Fruit fly (Drosophila melanogaster): ENCODE results near the gene CG4617.
A peak's percentile ranks its signal among the peaks of the same experiment; 100 is the strongest.

CG4617 gene

DNA sequence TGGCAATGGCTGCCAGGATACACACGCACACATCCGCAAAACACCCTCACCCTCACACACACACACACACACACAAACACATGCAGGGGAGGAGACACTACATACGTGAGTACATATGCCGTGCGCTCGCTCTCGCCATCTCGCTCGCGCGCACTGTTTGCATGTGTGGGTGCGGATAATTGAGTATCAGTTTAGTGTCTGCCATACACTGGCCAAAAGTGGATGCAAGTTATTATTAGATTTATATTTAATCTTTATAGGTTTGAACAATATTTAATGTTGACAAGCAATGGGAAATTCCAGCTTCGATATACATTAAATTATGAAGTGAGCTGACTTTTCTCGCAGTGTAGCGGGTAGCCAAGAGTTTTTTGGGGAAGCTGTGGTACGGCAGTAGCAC lies 13.4 kb upstream of the CG4617 start (continued):
- no peak for TF ChIP-seq dati (GFP tag; IDR thresholded peaks at IDR 0.05)
- TF ChIP-seq slp2 (GFP tag; optimal IDR thresholded peaks at IDR 0.05) = no peak
- TF ChIP-seq CG16813 (GFP tag; IDR thresholded peaks at IDR 0.05; ENCODE audit: partially characterized antibody) = no peak
- TF ChIP-seq fu2 (GFP tag; optimal IDR thresholded peaks at IDR 0.05) = no peak
- TF ChIP-seq tgo (GFP tag; IDR thresholded peaks at IDR 0.05) = peak; percentile 43; the same call in 1 of the 3 replicates
- no peak for TF ChIP-seq btn (GFP tag; optimal IDR thresholded peaks at IDR 0.05)
- peak; percentile 61 for TF ChIP-seq CG17385 (GFP tag; optimal IDR thresholded peaks at IDR 0.05)
- 0 out of 2 replicates have a peak, but pooled peaks have one; percentile 11 for TF ChIP-seq CG4360 (GFP tag; IDR thresholded peaks at IDR 0.05)
- TF ChIP-seq hbn (GFP tag; IDR thresholded peaks at IDR 0.05; ENCODE audit: partially characterized antibody) = no peak
- TF ChIP-seq CG34422 (GFP tag; IDR thresholded peaks at IDR 0.05) = peak; percentile 49; the same call in 1 of the 3 replicates
- TF ChIP-seq mirr (GFP tag; optimal IDR thresholded peaks at IDR 0.05) = peak; percentile 11
- TF ChIP-seq row (GFP tag; IDR thresholded peaks at IDR 0.05) = peak; percentile 69
- peak; percentile 64 for TF ChIP-seq D19A (tag; optimal IDR thresholded peaks at IDR 0.05)
- no peak for TF ChIP-seq h (optimal IDR thresholded peaks at IDR 0.05)
- TF ChIP-seq Lim3 (GFP tag; IDR thresholded peaks at IDR 0.05) = no peak
- peak; percentile 50; the same call in 1 of the 2 replicates for TF ChIP-seq Nf-YA (GFP tag; IDR thresholded peaks at IDR 0.05)
- 0 out of 2 replicates have a peak, but pooled peaks have one; percentile 38 for TF ChIP-seq stc (GFP tag; IDR thresholded peaks at IDR 0.05)
- peak; percentile 33 for TF ChIP-seq chn (GFP tag; optimal IDR thresholded peaks at IDR 0.05)
- TF ChIP-seq CG10366 (GFP tag; IDR thresholded peaks at IDR 0.05) = peak; percentile 49
- TF ChIP-seq corto (GFP tag; optimal IDR thresholded peaks at IDR 0.05) = no peak
- peak; percentile 40 for TF ChIP-seq CG4707 (GFP tag; optimal IDR thresholded peaks at IDR 0.05)
- TF ChIP-seq CG17802 (tag; optimal IDR thresholded peaks at IDR 0.05) = peak; percentile 14
- peak; percentile 7 for TF ChIP-seq Mes4 (GFP tag; optimal IDR thresholded peaks at IDR 0.05)
- TF ChIP-seq cwo (GFP tag; optimal IDR thresholded peaks at IDR 0.05) = peak; percentile 50
- TF ChIP-seq CG32532 (GFP tag; IDR thresholded peaks at IDR 0.05) = peak; percentile 52; the same call in 1 of the 2 replicates
- TF ChIP-seq CG11504 (tag; optimal IDR thresholded peaks at IDR 0.05) = peak; percentile 73
- TF ChIP-seq schlank (tag; optimal IDR thresholded peaks at IDR 0.05) = peak; percentile 23
- no peak for TF ChIP-seq sna (GFP tag; IDR thresholded peaks at IDR 0.05; ENCODE audit: partially characterized antibody)
- no peak for TF ChIP-seq nerfin-2 (GFP tag; IDR thresholded peaks at IDR 0.05; ENCODE audit: partially characterized antibody)
- no peak for TF ChIP-seq Atf-2 (GFP tag; optimal IDR thresholded peaks at IDR 0.05)
- TF ChIP-seq CG18262 (tag; optimal IDR thresholded peaks at IDR 0.05) = peak; percentile 74
- peak; percentile 63 for TF ChIP-seq CG6854 (GFP tag; optimal IDR thresholded peaks at IDR 0.05)
- TF ChIP-seq jing (GFP tag; optimal IDR thresholded peaks at IDR 0.05) = no peak
- peak; percentile 24 for TF ChIP-seq Hr3 (GFP tag; optimal IDR thresholded peaks at IDR 0.05)
- peak; percentile 54 for TF ChIP-seq bcd (GFP tag; optimal IDR thresholded peaks at IDR 0.05)
- 0 out of 3 replicates have a peak, but pooled peaks have one; percentile 48 for TF ChIP-seq ase (GFP tag; IDR thresholded peaks at IDR 0.05)
- 0 out of 2 replicates have a peak, but pooled peaks have one; percentile 33 for TF ChIP-seq CG10321 (GFP tag; IDR thresholded peaks at IDR 0.05)
- TF ChIP-seq trh (GFP tag; optimal IDR thresholded peaks at IDR 0.05) = no peak
- peak; percentile 43 for TF ChIP-seq ewg (GFP tag; optimal IDR thresholded peaks at IDR 0.05)
- peak; percentile 86 for TF ChIP-seq zen (tag; optimal IDR thresholded peaks at IDR 0.05)
- peak; percentile 28 for TF ChIP-seq CG9437 (GFP tag; optimal IDR thresholded peaks at IDR 0.05)
- 0 out of 2 replicates have a peak, but pooled peaks have one; percentile 12 for TF ChIP-seq NFAT (GFP tag; IDR thresholded peaks at IDR 0.05)
- TF ChIP-seq CG6272 (GFP tag; IDR thresholded peaks at IDR 0.05) = 0 out of 2 replicates have a peak, but pooled peaks have one; percentile 7
- TF ChIP-seq HLH4C (GFP tag; IDR thresholded peaks at IDR 0.05; ENCODE audit: partially characterized antibody) = no peak
- TF ChIP-seq Opbp (GFP tag; IDR thresholded peaks at IDR 0.05; ENCODE audit: partially characterized antibody) = no peak
- peak; percentile 11 for TF ChIP-seq stwl (tag; optimal IDR thresholded peaks at IDR 0.05)
- no peak for TF ChIP-seq CG11560 (tag; IDR thresholded peaks at IDR 0.05)
- TF ChIP-seq Kr (GFP tag; optimal IDR thresholded peaks at IDR 0.05) = no peak
- peak; percentile 36; the same call in 1 of the 2 replicates for TF ChIP-seq CG14667 (GFP tag; IDR thresholded peaks at IDR 0.05)
- no peak for TF ChIP-seq Camta (GFP tag; optimal IDR thresholded peaks at IDR 0.05)
- TF ChIP-seq CG2116 (GFP tag; optimal IDR thresholded peaks at IDR 0.05) = peak; percentile 8

All from whole organism, embryonic.